Fruit fly (Drosophila melanogaster): ENCODE measurements around the gene Mat89Ba.
A peak's percentile ranks its signal among the peaks of the same experiment; 100 is the strongest.

Mat89Ba gene

dm6 chr3R:16290242-16290824, 18.1 kb upstream of the Mat89Ba start:
- TF ChIP-seq psq (GFP tag; optimal IDR thresholded peaks at IDR 0.05) (peak; percentile 74), Rel (GFP tag; optimal IDR thresholded peaks at IDR 0.05) (no peak), Rel (tag; optimal IDR thresholded peaks at IDR 0.05) (peak; percentile 77), Jra (GFP tag; optimal IDR thresholded peaks at IDR 0.05) (peak; percentile 24), brk (GFP tag; optimal IDR thresholded peaks at IDR 0.05) (no peak)

dm6 chr3R:16288714-16289291, 16.6 kb upstream of the Mat89Ba start:
- TF ChIP-seq CG32264 (GFP tag; optimal IDR thresholded peaks at IDR 0.05): no peak
- TF ChIP-seq Myc (optimal IDR thresholded peaks at IDR 0.05): no peak
- TF ChIP-seq h (GFP tag; optimal IDR thresholded peaks at IDR 0.05): no peak
- no peak for TF ChIP-seq Sp1 (GFP tag; optimal IDR thresholded peaks at IDR 0.05)

dm6 chr3R:16287850-16288249, 15.6 kb upstream of the Mat89Ba start:
- no peak for TF ChIP-seq sage (GFP tag; optimal IDR thresholded peaks at IDR 0.05)
- no peak for TF ChIP-seq rgr (GFP tag; optimal IDR thresholded peaks at IDR 0.05)

dm6 chr3R:16287171-16287570, 15.0 kb upstream of the Mat89Ba start:
- TF ChIP-seq psq (GFP tag; optimal IDR thresholded peaks at IDR 0.05) (peak; percentile 75), N (GFP tag; optimal IDR thresholded peaks at IDR 0.05) (no peak), Vsx2 (GFP tag; optimal IDR thresholded peaks at IDR 0.05; ENCODE audit: partially characterized antibody) (peak; percentile 8)

- TF ChIP-seq dmrt93B (GFP tag; optimal IDR thresholded peaks at IDR 0.05): no peak
- TF ChIP-seq usp (GFP tag; optimal IDR thresholded peaks at IDR 0.05): no peak
- TF ChIP-seq Rel (GFP tag; optimal IDR thresholded peaks at IDR 0.05): no peak
- peak; percentile 70 for TF ChIP-seq Rel (tag; optimal IDR thresholded peaks at IDR 0.05)
- TF ChIP-seq N (GFP tag; optimal IDR thresholded peaks at IDR 0.05): no peak
These were observed 13.5 kb upstream of the Mat89Ba start for dm6 chr3R:16285612-16286188.

- TF ChIP-seq Dif (GFP tag; optimal IDR thresholded peaks at IDR 0.05; ENCODE audit: partially characterized antibody) (peak; percentile 24), h (GFP tag; optimal IDR thresholded peaks at IDR 0.05) (no peak), pan (optimal IDR thresholded peaks at IDR 0.05) (no peak), dl (GFP tag; optimal IDR thresholded peaks at IDR 0.05; ENCODE audit: insufficient read depth in 1 of 2, partially characterized antibody in 2 of 2) (peak in 1 of 2 experiments; percentile 42), Hr78 (GFP tag; optimal IDR thresholded peaks at IDR 0.05) (no peak), Rel (GFP tag; optimal IDR thresholded peaks at IDR 0.05) (no peak), Rel (tag; optimal IDR thresholded peaks at IDR 0.05) (peak; percentile 65), brk (GFP tag; optimal IDR thresholded peaks at IDR 0.05) (no peak), jim (GFP tag; optimal IDR thresholded peaks at IDR 0.05) (no peak), dmrt93B (GFP tag; optimal IDR thresholded peaks at IDR 0.05) (no peak), ey (GFP tag; optimal IDR thresholded peaks at IDR 0.05) (no peak), Jra (GFP tag; optimal IDR thresholded peaks at IDR 0.05) (no peak)
These were observed 12.7 kb upstream of the Mat89Ba start for dm6 chr3R:16284901-16285300.

- no peak for TF ChIP-seq sage (GFP tag; optimal IDR thresholded peaks at IDR 0.05)
- no peak for TF ChIP-seq Myc (optimal IDR thresholded peaks at IDR 0.05)
- no peak for TF ChIP-seq Hnf4 (GFP tag; optimal IDR thresholded peaks at IDR 0.05)
- no peak for TF ChIP-seq Rel (GFP tag; optimal IDR thresholded peaks at IDR 0.05)
- TF ChIP-seq Rel (tag; optimal IDR thresholded peaks at IDR 0.05): no peak
- TF ChIP-seq Abd-B (GFP tag; optimal IDR thresholded peaks at IDR 0.05): no peak
- no peak for TF ChIP-seq psq (GFP tag; optimal IDR thresholded peaks at IDR 0.05)
- no peak for TF ChIP-seq Mio (GFP tag; optimal IDR thresholded peaks at IDR 0.05)
- no peak for TF ChIP-seq fru (GFP tag; optimal IDR thresholded peaks at IDR 0.05)
- no peak for TF ChIP-seq Sp1 (GFP tag; optimal IDR thresholded peaks at IDR 0.05)
- no peak for TF ChIP-seq brk (GFP tag; optimal IDR thresholded peaks at IDR 0.05)
- TF ChIP-seq Hr83 (GFP tag; optimal IDR thresholded peaks at IDR 0.05; ENCODE audit: poor library complexity, severe bottlenecking): no peak
- TF ChIP-seq CrebA (GFP tag; optimal IDR thresholded peaks at IDR 0.05; ENCODE audit: borderline replicate concordance): no peak
- TF ChIP-seq jim (GFP tag; optimal IDR thresholded peaks at IDR 0.05): no peak
- no peak for TF ChIP-seq Dfd (GFP tag; optimal IDR thresholded peaks at IDR 0.05)
These were observed 12.3 kb upstream of the Mat89Ba start for dm6 chr3R:16284481-16284880.
